Worm (Caenorhabditis elegans) whole organism, L3 larva: ENCODE results near the gene ZK353.4.

Source experiments
- aly-2 ChIP-seq: fragments of 150-350 bp; optimal IDR thresholded peaks from 2 replicates; lab custom pipeline; 2014; ENCODE audit warnings: missing biosample characterization, missing genetic modification characterization
- fos-1 ChIP-seq: fragments of 150-350 bp; optimal IDR thresholded peaks from 2 replicates; lab custom pipeline; 2014; ENCODE audit warnings: missing biosample characterization, missing genetic modification characterization
- lin-39 ChIP-seq: fragments of 150-350 bp; optimal IDR thresholded peaks from 2 replicates; lab custom pipeline; 2018; ENCODE audit warnings: missing biosample characterization, missing genetic modification reagents, missing genetic modification characterization
- nhr-11 ChIP-seq: fragments of 150-350 bp; optimal IDR thresholded peaks from 2 replicates; lab custom pipeline; 2014; ENCODE audit warnings: missing biosample characterization, missing genetic modification characterization
- nhr-12 ChIP-seq: fragments of 150-350 bp; optimal IDR thresholded peaks from 2 replicates; lab custom pipeline; 2014; ENCODE audit warnings: missing biosample characterization, missing genetic modification characterization
- nhr-237 ChIP-seq: fragments of 150-350 bp; optimal IDR thresholded peaks from 2 replicates; lab custom pipeline; 2014; ENCODE audit warnings: missing biosample characterization, missing genetic modification characterization
- nhr-28 ChIP-seq: fragments of 150-350 bp; optimal IDR thresholded peaks from 2 replicates; lab custom pipeline; 2014; ENCODE audit warnings: missing biosample characterization, missing genetic modification characterization
- nhr-76 ChIP-seq: fragments of 150-350 bp; sonication (generic microtip); optimal IDR thresholded peaks from 5 replicates; lab custom pipeline; 2014; ENCODE audit warnings: missing biosample characterization, missing genetic modification characterization
- snpc-4 ChIP-seq: fragments of 150-350 bp; optimal IDR thresholded peaks from 2 replicates; lab custom pipeline; 2014; ENCODE audit warnings: missing biosample characterization, missing genetic modification characterization
- unc-62 ChIP-seq: fragments of 150-350 bp; sonication (generic microtip); optimal IDR thresholded peaks from 4 replicates; lab custom pipeline; 2014; ENCODE audit warnings: missing biosample characterization, missing genetic modification reagents, missing genetic modification characterization

ce11 chrIII:8410747-8411146 is 21.3 kb upstream of the ZK353.4 start:
- TF ChIP-seq nhr-76 (tag; lab: Kevin White, UChicago) (no peak), unc-62 (GFP tag; lab: Kevin White, UChicago) (no peak), nhr-11 (tag; lab: Kevin White, UChicago) (no peak), fos-1 (tag; lab: Kevin White, UChicago) (no peak), aly-2 (tag; lab: Kevin White, UChicago) (no peak), nhr-237 (tag; lab: Kevin White, UChicago) (no peak), nhr-12 (tag; lab: Kevin White, UChicago) (no peak), snpc-4 (tag; lab: Kevin White, UChicago) (no peak), lin-39 (no peak), nhr-28 (tag; lab: Kevin White, UChicago) (no peak)
